Fruit fly (Drosophila melanogaster) whole organism, embryonic: ENCODE results near the gene siz.

Experiments used
- CG13775 ChIP-seq: fragments of 200-800 bp; sonication (Bioruptor generic); optimal IDR thresholded peaks from 3 replicates; lab custom pipeline; 2017; ENCODE audit warnings: missing biosample characterization, mild to moderate bottlenecking, missing genetic modification characterization
- CG15011 ChIP-seq: fragments of 200-800 bp; sonication (Bioruptor generic); optimal IDR thresholded peaks from 3 replicates; lab custom pipeline; 2018; ENCODE audit warnings: missing biosample characterization, mild to moderate bottlenecking, missing genetic modification characterization
- CG2120 ChIP-seq: fragments of 200-800 bp; sonication (Bioruptor generic); optimal IDR thresholded peaks from 3 replicates; lab custom pipeline; 2016; ENCODE audit warnings: missing biosample characterization, missing genetic modification characterization
- CG43689 ChIP-seq: fragments of 200-800 bp; sonication (Bioruptor generic); IDR thresholded peaks from 2 replicates; pipeline ENCODE4 v1.3.6; 2022; ENCODE audit warnings: missing biosample characterization, missing genetic modification characterization
- HLH4C ChIP-seq: fragments of 200-800 bp; sonication (Bioruptor generic); IDR thresholded peaks from 3 replicates; pipeline ENCODE4 v1.3.6; 2022; ENCODE audit warnings: missing biosample characterization, missing genetic modification characterization; ENCODE audit not compliant: partially characterized antibody
- MTF-1 ChIP-seq: fragments of 200-800 bp; sonication (Bioruptor generic); optimal IDR thresholded peaks from 2 replicates; lab custom pipeline; 2018; ENCODE audit warnings: missing biosample characterization, mild to moderate bottlenecking, missing genetic modification characterization, borderline replicate concordance
- Optix ChIP-seq: fragments of 200-800 bp; sonication (Bioruptor generic); IDR thresholded peaks from 3 replicates; pipeline ENCODE4 v1.3.6; 2022; ENCODE audit warnings: missing biosample characterization, missing genetic modification characterization
- caup ChIP-seq: fragments of 200-800 bp; sonication (Bioruptor generic); optimal IDR thresholded peaks from 3 replicates; lab custom pipeline; 2017; ENCODE audit warnings: missing biosample characterization, mild to moderate bottlenecking, missing genetic modification characterization, moderate library complexity; ENCODE audit not compliant: severe bottlenecking
- danr ChIP-seq: fragments of 200-800 bp; sonication (Bioruptor generic); IDR thresholded peaks from 2 replicates; pipeline ENCODE4 v1.3.6; 2022; ENCODE audit warnings: missing biosample characterization, missing genetic modification characterization

DNA sequence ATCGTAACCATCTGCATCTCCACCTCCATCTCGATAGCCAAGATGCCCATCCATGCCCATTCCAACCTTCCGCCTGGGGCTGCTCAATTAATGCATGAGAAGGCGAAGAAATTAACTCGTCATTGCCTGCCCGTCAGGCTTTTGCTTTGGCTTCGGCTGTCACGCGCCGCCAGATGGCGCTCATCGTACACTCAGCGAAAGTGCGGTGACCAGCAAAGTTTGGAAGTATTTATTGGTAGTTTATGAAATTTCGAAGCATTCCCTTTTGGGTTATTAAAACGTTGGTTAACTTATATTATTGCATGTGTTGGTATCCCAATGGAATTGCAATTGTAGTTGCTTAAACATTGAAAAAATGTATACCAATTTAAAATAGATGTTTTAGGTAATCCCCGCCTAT lies 55.9 kb downstream of the siz start:
- TF ChIP-seq caup (GFP tag; lab: Kevin White, UChicago) (no peak), CG13775 (no peak), HLH4C (GFP tag; lab: Robert Waterston, UW) (no peak), CG2120 (GFP tag; lab: Kevin White, UChicago) (no peak), MTF-1 (GFP tag; lab: Kevin White, UChicago) (no peak), danr (GFP tag; lab: Robert Waterston, UW) (no peak), CG15011 (GFP tag; lab: Kevin White, UChicago) (no peak), Optix (GFP tag; lab: Robert Waterston, UW) (no peak), CG43689 (GFP tag; lab: Robert Waterston, UW) (no peak)
